Worm (Caenorhabditis elegans): Measurements from ENCODE around the gene lsm-7.

Gene lsm-7

DNA sequence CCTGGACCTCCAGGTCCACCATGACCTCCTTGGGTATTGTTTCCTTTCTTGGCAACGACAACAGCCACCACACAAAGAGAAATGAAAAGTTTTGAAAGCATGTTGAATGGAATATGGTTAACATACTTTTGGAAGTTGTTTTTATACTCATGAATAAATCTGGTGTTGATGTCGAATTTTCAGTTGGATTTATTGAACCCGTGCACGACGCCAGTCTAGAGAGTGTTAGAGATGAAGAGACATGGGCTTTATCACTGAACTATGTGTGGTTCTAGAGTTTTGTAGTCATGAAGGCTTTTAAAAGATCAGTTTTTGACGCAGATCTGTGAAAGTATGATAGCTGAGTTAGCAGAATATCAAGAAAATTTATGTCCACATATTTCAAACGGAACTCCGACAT lies 39.0 kb upstream of the lsm-7 start, which contains the start of gene srlf-14:
Gene srlf-14, minus strand, starts transcription at position 101 of the 400 bp plus-strand sequence.
- TF ChIP-seq ama-1 (optimal IDR thresholded peaks at IDR 0.05), result no peak
- no peak for TF ChIP-seq ceh-82 (tag; optimal IDR thresholded peaks at IDR 0.05)
- no peak for TF ChIP-seq nhr-129 (tag; optimal IDR thresholded peaks at IDR 0.05)
- TF ChIP-seq alr-1 (tag; optimal IDR thresholded peaks at IDR 0.05), result no peak
- no peak for TF ChIP-seq sem-4 (tag; optimal IDR thresholded peaks at IDR 0.05)
- TF ChIP-seq sma-9 (GFP tag; optimal IDR thresholded peaks at IDR 0.05), result no peak
- no peak for TF ChIP-seq sma-9 (tag; optimal IDR thresholded peaks at IDR 0.05)
- no peak for TF ChIP-seq unc-55 (GFP tag; optimal IDR thresholded peaks at IDR 0.05)
- TF ChIP-seq zag-1 (tag; optimal IDR thresholded peaks at IDR 0.05), result no peak
- TF ChIP-seq R02D3.7 (tag; optimal IDR thresholded peaks at IDR 0.05), result no peak
- TF ChIP-seq unc-62 (GFP tag; optimal IDR thresholded peaks at IDR 0.05), result no peak
- no peak for TF ChIP-seq aly-2 (tag; optimal IDR thresholded peaks at IDR 0.05)
- TF ChIP-seq lsy-2 (tag; optimal IDR thresholded peaks at IDR 0.05), result no peak
- no peak for TF ChIP-seq nhr-77 (tag; optimal IDR thresholded peaks at IDR 0.05)
- no peak for TF ChIP-seq dmd-4 (tag; optimal IDR thresholded peaks at IDR 0.05)
- no peak for TF ChIP-seq crh-2 (tag; optimal IDR thresholded peaks at IDR 0.05)

DNA sequence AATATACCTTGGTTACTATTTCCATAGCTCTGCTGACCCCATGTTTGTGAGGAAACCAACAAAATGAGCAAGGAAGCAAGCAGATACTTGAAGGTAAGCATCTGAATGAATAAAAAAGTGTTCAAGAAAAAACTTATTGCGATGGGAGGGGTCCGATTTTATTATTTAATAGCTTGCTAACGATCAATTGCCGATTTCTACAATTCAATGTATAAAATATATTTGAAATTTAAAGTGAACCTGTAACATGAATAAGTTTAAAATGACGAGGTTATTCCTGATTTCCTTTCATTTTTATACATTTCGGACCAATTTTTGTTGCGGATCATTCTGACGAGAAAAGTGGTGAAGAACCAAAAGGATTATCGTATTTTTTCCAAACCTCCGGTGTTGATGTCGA lies 36.8 kb upstream of the lsm-7 start, which contains the start of gene srlf-13:
Gene srlf-13, minus strand, starts transcription at position 101 of the 400 bp plus-strand sequence.
- TF ChIP-seq nhr-25 (tag; optimal IDR thresholded peaks at IDR 0.05) (no peak), nhr-12 (tag; optimal IDR thresholded peaks at IDR 0.05) (no peak), elt-3 (tag; optimal IDR thresholded peaks at IDR 0.05) (no peak)

DNA sequence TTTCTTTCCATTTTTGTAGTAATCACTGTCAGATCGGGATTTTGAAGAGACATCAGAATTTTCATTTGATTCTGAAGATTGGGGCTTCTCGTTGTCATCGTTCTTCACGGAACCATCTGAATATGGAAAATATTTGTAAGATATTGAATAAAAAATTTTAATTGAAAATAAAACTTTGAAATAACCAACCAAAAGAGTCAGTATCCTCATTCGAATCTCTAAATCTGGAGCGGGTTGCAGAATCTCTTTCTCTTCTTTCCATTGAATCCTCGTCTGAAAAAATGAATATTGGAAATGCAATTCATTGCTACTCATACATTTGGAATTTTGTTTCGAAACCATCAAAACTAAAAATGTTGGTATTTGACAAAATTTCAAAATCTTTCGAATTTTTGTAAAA lies 35.1 kb upstream of the lsm-7 start:
- TF ChIP-seq unc-62 (GFP tag; optimal IDR thresholded peaks at IDR 0.05), result no peak
- no peak for TF ChIP-seq mbf-1 (tag; optimal IDR thresholded peaks at IDR 0.05)
- no peak for TF ChIP-seq C34F6.9 (tag; optimal IDR thresholded peaks at IDR 0.05)
- no peak for TF ChIP-seq sma-3 (GFP tag; optimal IDR thresholded peaks at IDR 0.05)
- no peak for TF ChIP-seq gmeb-1 (tag; optimal IDR thresholded peaks at IDR 0.05)
- TF ChIP-seq elt-1 (tag; optimal IDR thresholded peaks at IDR 0.05), result no peak
- TF ChIP-seq mdl-1 (tag; optimal IDR thresholded peaks at IDR 0.05), result no peak
- TF ChIP-seq snpc-4 (tag; optimal IDR thresholded peaks at IDR 0.05), result no peak
- TF ChIP-seq aly-2 (tag; optimal IDR thresholded peaks at IDR 0.05), result no peak

ce11 chrIV:10899091-10899490 lies 34.2 kb upstream of the lsm-7 start, which contains the start of the genes F13E9.9 and F13E9.19:
Gene F13E9.9, minus strand, starts transcription at chrIV:10899191.
Gene F13E9.19, plus strand, starts transcription at chrIV:10899406.
- no peak for TF ChIP-seq skn-1 (tag; optimal IDR thresholded peaks at IDR 0.05)
- TF ChIP-seq zag-1 (tag; optimal IDR thresholded peaks at IDR 0.05), result no peak
- TF ChIP-seq nhr-77 (tag; optimal IDR thresholded peaks at IDR 0.05), result no peak
- TF ChIP-seq mbf-1 (tag; optimal IDR thresholded peaks at IDR 0.05), result no peak
- no peak for TF ChIP-seq ceh-16 (tag; optimal IDR thresholded peaks at IDR 0.05)

DNA sequence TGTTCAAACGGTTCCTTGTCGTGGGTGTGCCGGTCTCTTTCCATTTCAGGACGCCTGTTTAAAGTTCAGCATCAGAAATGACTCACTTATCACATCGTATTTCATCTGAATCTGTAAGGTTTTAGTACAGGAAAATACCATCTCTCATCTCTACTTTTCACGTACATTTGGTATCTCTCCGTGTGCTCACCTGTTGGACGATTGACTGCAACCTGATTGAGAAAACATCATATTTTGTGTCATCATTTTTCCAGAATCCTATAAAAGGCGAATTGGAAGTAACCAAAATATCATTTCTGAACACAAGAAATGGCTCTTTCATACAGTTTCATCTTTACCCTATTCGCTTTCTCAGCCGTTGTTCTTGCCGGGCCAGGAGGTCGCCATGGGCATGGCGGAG lies 33.2 kb upstream of the lsm-7 start, which contains the start of gene srlf-30:
Gene srlf-30, plus strand, starts transcription at position 301 of the 400 bp plus-strand sequence.
- TF ChIP-seq ztf-11 (tag; optimal IDR thresholded peaks at IDR 0.05), result no peak
- TF ChIP-seq gmeb-1 (tag; optimal IDR thresholded peaks at IDR 0.05), result no peak
- TF ChIP-seq unc-55 (GFP tag; optimal IDR thresholded peaks at IDR 0.05), result no peak
- TF ChIP-seq lsy-2 (tag; optimal IDR thresholded peaks at IDR 0.05), result no peak
- no peak for TF ChIP-seq mbf-1 (tag; optimal IDR thresholded peaks at IDR 0.05)
- TF ChIP-seq fos-1 (tag; optimal IDR thresholded peaks at IDR 0.05), result no peak
- no peak for TF ChIP-seq nhr-129 (tag; optimal IDR thresholded peaks at IDR 0.05)
- TF ChIP-seq nhr-23 (tag; optimal IDR thresholded peaks at IDR 0.05), result no peak
- no peak for TF ChIP-seq mdl-1 (tag; optimal IDR thresholded peaks at IDR 0.05)
- TF ChIP-seq ztf-1 (GFP tag; conservative IDR thresholded peaks at IDR 0.05), result no peak
- no peak for TF ChIP-seq dmd-4 (tag; optimal IDR thresholded peaks at IDR 0.05)
- TF ChIP-seq zag-1 (tag; optimal IDR thresholded peaks at IDR 0.05), result no peak
- TF ChIP-seq C34F6.9 (tag; optimal IDR thresholded peaks at IDR 0.05), result no peak
- no peak for TF ChIP-seq Y55F3AM.14 (GFP tag; optimal IDR thresholded peaks at IDR 0.05)
- TF ChIP-seq nhr-12 (tag; optimal IDR thresholded peaks at IDR 0.05), result no peak
- TF ChIP-seq elt-3 (tag; optimal IDR thresholded peaks at IDR 0.05), result no peak
- TF ChIP-seq alr-1 (tag; optimal IDR thresholded peaks at IDR 0.05), result no peak

DNA sequence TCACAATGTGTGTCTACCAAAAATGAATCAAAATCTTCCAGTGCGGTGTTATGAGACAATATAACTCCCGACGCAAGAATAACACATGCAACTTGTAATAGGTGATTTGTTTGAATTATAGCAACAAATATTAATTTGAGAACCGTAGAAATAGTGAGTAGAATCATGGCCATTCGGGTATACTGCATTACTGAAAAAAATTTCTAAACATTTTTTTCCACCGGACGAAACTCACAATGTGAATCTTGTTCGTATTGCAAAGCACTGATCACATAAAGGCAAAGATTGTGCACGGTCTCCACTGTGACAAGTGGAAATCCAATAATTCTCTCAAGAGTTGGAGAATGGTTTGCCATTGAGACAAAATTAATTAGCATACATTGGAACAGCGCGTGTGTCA lies 30.8 kb upstream of the lsm-7 start:
- TF ChIP-seq sma-3 (GFP tag; optimal IDR thresholded peaks at IDR 0.05) (no peak), skn-1 (tag; optimal IDR thresholded peaks at IDR 0.05) (no peak), zag-1 (tag; optimal IDR thresholded peaks at IDR 0.05) (no peak), nhr-129 (tag; optimal IDR thresholded peaks at IDR 0.05) (no peak), F13H6.1 (tag; optimal IDR thresholded peaks at IDR 0.05) (no peak), peb-1 (tag; optimal IDR thresholded peaks at IDR 0.05) (no peak), fos-1 (tag; optimal IDR thresholded peaks at IDR 0.05) (no peak), ceh-82 (tag; optimal IDR thresholded peaks at IDR 0.05) (no peak), nhr-237 (tag; optimal IDR thresholded peaks at IDR 0.05) (no peak), egl-27 (tag; optimal IDR thresholded peaks at IDR 0.05) (no peak), lin-39 (tag; optimal IDR thresholded peaks at IDR 0.05) (no peak), ama-1 (optimal IDR thresholded peaks at IDR 0.05) (no peak)

Measured in whole organism, L2 larva.